Fruit fly (Drosophila melanogaster): Measurements from ENCODE around the gene Sgs5.

Sgs5 gene

dm6 chr3R:17591831-17592230 is 3.3 kb upstream of the Sgs5 start:
- TF ChIP-seq Myc (optimal IDR thresholded peaks at IDR 0.05) = no peak
- no peak for TF ChIP-seq h (optimal IDR thresholded peaks at IDR 0.05)
- no peak for TF ChIP-seq psq (optimal IDR thresholded peaks at IDR 0.05)
- no peak for TF ChIP-seq ttk (optimal IDR thresholded peaks at IDR 0.05)
- no peak for TF ChIP-seq insv (optimal IDR thresholded peaks at IDR 0.05)
- no peak for TF ChIP-seq Sin3A (optimal IDR thresholded peaks at IDR 0.05)

DNA sequence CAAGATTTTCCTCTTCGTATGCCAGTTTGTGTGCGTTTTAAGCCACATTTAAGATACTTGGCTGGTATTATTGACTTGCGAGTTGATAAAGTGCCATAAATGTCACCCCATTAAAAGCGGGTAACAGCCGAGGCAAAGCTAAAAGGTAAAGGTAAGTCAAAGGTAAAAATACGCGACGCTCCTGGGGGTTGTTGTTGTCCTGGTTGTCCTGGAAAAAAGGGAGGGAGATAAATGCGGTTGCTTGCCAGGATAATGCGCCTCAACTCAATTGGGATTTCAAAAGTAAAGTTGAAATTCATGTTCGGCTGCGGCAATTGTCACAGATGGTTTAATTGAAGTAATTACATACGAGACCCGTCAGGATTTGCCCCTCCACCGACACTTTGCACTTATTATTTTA is 1.7 kb upstream of the Sgs5 start:
- TF ChIP-seq Myc (optimal IDR thresholded peaks at IDR 0.05) = no peak
- no peak for TF ChIP-seq h (optimal IDR thresholded peaks at IDR 0.05)
- no peak for TF ChIP-seq insv (optimal IDR thresholded peaks at IDR 0.05)
- no peak for TF ChIP-seq ttk (optimal IDR thresholded peaks at IDR 0.05)
- no peak for TF ChIP-seq psq (optimal IDR thresholded peaks at IDR 0.05)
- no peak for TF ChIP-seq Sin3A (optimal IDR thresholded peaks at IDR 0.05)

dm6 chr3R:17594086-17594485 is 1.1 kb upstream of the Sgs5 start, which contains the start of gene Sgs5bis:
Sgs5bis (plus strand) TSS chr3R:17594386.
- TF ChIP-seq h (optimal IDR thresholded peaks at IDR 0.05) = no peak
- TF ChIP-seq insv (optimal IDR thresholded peaks at IDR 0.05) = no peak
- TF ChIP-seq ttk (optimal IDR thresholded peaks at IDR 0.05) = no peak
- TF ChIP-seq Sin3A (optimal IDR thresholded peaks at IDR 0.05) = no peak

DNA sequence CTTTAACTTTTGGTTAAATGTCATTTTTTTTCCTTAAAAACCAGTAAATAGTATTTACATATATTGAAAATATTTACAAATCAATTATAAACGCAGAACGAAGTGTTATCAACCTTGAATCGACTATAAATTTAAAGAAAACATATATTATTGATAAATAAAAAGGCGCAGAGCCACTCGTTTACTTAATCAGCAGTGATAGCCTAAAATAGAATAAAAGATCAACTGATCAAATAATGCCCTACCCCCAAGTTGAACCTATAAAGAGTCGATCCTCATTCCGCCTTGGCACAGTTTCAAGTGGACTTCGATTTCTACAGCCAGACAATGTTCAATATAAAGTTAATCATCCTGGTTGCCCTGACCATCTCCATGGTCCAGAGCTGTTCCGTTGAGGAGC is 1.1 kb downstream of the Sgs5 start, which contains the start of gene CG7606:
CG7606 (plus strand) TSS at position 301 of the 400 bp plus-strand sequence.
- TF ChIP-seq h (optimal IDR thresholded peaks at IDR 0.05) = no peak
- TF ChIP-seq Myc (optimal IDR thresholded peaks at IDR 0.05) = no peak
- no peak for TF ChIP-seq ttk (optimal IDR thresholded peaks at IDR 0.05)
- no peak for TF ChIP-seq Sin3A (optimal IDR thresholded peaks at IDR 0.05)
- no peak for TF ChIP-seq psq (optimal IDR thresholded peaks at IDR 0.05)

- no peak for TF ChIP-seq ttk (optimal IDR thresholded peaks at IDR 0.05)
- TF ChIP-seq Myc (optimal IDR thresholded peaks at IDR 0.05) = no peak
- TF ChIP-seq psq (optimal IDR thresholded peaks at IDR 0.05) = no peak
- no peak for TF ChIP-seq h (optimal IDR thresholded peaks at IDR 0.05)
- no peak for TF ChIP-seq Sin3A (optimal IDR thresholded peaks at IDR 0.05)
- no peak for TF ChIP-seq insv (optimal IDR thresholded peaks at IDR 0.05)
These were observed 4.5 kb downstream of the Sgs5 start for dm6 chr3R:17599695-17600094.

DNA sequence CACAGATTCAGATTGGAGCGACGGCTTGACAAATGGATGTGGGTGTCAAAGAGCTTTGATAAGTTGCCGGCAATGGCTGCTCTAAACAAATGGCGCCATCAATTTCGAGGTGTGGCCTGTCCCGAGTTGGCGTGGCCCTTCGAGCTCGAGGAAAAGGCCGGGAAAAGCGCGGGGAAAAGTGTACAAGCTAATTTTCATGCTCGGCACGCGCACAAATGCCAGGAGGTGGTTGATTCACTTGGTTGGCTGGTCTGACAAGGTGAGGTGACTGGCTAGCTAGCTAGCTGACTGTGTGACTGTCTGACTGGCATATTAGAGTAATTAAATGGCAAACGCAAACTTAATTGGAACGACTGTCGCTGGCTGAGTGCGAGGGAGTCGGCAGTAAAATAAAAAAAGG is 6.7 kb downstream of the Sgs5 start:
- TF ChIP-seq insv (optimal IDR thresholded peaks at IDR 0.05) (no peak), Sin3A (optimal IDR thresholded peaks at IDR 0.05) (no peak), psq (optimal IDR thresholded peaks at IDR 0.05) (no peak), h (optimal IDR thresholded peaks at IDR 0.05) (no peak), Myc (optimal IDR thresholded peaks at IDR 0.05) (no peak), ttk (optimal IDR thresholded peaks at IDR 0.05) (no peak)

DNA sequence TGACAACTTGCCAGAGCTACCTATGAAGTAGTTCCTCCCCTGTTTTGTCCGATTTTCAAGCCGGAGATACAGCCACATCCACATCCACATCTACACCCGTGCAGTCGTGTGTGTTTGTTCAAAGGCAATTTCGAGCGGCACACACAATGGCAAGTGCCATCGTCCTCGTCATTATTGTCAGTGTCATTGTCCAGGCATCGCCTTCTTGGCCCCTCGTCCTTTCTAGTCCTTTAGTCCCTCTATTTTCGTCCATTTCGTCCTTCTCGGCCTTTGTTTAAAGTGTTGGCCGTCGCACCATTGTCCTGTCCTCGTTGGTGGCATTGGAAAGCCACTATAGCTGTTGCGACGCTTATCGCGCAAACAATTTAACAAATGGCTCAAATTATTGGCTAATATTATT is 7.8 kb downstream of the Sgs5 start:
- TF ChIP-seq h (optimal IDR thresholded peaks at IDR 0.05) (no peak), ttk (optimal IDR thresholded peaks at IDR 0.05) (no peak), insv (optimal IDR thresholded peaks at IDR 0.05) (no peak), Myc (optimal IDR thresholded peaks at IDR 0.05) (no peak), psq (optimal IDR thresholded peaks at IDR 0.05) (no peak), Sin3A (optimal IDR thresholded peaks at IDR 0.05) (no peak)

DNA sequence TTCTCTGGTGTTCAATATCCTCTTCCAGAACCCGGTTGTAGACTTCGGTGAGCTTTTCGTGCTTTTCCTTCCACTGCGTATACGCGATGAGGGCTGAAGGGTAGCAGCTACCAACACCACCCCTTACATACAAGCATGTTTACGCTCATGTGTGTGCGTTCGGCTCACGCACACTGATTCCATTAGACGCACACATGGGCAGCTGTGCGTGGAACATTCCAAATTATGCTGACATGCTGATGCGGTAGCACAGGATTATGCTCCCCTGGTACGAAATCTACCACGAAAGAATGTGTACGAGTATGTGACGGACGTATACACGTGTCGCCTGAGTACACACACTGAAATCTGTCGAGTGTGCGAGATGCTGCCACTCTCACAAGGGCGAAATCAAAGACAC is 8.6 kb downstream of the Sgs5 start:
- no peak for TF ChIP-seq psq (optimal IDR thresholded peaks at IDR 0.05)
- TF ChIP-seq insv (optimal IDR thresholded peaks at IDR 0.05) = no peak
- no peak for TF ChIP-seq Sin3A (optimal IDR thresholded peaks at IDR 0.05)
- TF ChIP-seq Myc (optimal IDR thresholded peaks at IDR 0.05) = no peak
- TF ChIP-seq h (optimal IDR thresholded peaks at IDR 0.05) = no peak
- TF ChIP-seq ttk (optimal IDR thresholded peaks at IDR 0.05) = no peak

DNA sequence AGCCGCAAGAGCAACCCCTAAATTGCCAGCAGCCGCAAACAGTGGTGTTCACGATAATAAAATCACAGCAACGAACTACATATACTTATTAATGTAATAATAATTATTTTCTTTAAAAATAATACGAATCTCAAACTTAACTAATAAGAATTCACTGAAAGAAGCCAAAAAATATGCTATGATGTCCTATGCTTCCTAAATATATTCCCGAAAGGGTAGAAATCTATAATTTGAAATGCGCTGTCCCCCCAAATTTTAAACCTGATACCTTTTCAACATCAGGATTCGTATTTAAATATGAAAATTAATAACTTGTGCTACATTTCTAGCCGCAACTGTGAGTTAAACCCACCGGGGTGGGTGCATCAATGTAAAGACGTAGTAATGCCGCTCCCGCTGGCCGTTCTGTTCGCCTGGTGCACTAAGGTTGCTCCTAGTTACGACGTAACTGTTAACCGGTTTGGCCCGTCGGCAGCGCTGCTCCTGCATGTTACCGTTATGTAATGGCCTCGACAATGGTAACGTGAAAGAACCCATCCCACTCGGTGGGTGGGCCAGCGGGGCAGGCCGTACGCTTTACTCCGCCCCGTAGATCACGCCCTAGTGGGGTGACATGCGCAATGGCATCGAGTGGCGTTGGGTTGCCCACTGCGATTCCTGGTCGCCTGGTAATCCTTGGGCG is 9.2 kb downstream of the Sgs5 start:
- no peak for TF ChIP-seq insv (optimal IDR thresholded peaks at IDR 0.05)
- no peak for TF ChIP-seq ttk (optimal IDR thresholded peaks at IDR 0.05)
- no peak for TF ChIP-seq Sin3A (optimal IDR thresholded peaks at IDR 0.05)
- no peak for TF ChIP-seq Myc (optimal IDR thresholded peaks at IDR 0.05)
- TF ChIP-seq psq (optimal IDR thresholded peaks at IDR 0.05) = no peak
- no peak for TF ChIP-seq h (optimal IDR thresholded peaks at IDR 0.05)

DNA sequence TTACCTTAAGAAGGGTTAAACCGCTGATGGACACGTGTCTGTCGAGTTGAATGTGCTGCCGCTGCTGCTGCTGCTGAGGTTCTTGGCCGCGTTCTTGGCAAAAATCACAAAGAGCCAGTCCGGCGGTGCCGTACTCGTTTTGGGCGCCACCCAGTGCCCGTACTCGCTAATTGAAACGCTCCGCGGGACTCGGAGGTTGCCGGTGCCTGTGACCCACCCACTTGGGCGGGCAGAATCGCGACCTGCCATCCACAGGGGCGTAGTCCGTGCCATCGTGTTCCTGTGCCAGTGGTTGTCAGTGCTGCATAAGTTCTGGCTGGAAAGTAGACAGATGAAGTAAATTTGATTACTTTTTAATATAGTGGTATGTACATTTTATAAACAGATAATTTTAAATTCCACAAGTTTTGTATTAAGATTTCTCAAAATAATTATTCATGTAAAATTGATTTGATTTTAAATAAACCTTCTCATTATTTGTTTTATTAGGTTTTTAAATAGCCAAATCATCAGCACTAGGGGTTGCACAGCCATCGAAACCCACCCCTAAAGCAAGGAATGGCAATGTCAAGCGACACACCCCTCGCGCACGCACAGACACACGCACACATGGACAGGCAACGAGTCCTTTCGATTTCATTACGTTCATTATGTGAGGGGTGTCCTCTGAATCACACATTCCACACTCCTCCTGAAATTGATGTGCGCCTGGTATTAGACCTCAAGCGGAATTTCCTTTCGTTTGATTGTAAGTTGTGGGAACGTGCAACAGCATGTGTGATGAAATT is 9.9 kb downstream of the Sgs5 start:
- TF ChIP-seq ttk (optimal IDR thresholded peaks at IDR 0.05) (no peak), Myc (optimal IDR thresholded peaks at IDR 0.05) (no peak), h (optimal IDR thresholded peaks at IDR 0.05) (no peak), psq (optimal IDR thresholded peaks at IDR 0.05) (no peak), insv (optimal IDR thresholded peaks at IDR 0.05) (no peak), Sin3A (optimal IDR thresholded peaks at IDR 0.05) (no peak)

- no peak for TF ChIP-seq psq (optimal IDR thresholded peaks at IDR 0.05)
- no peak for TF ChIP-seq ttk (optimal IDR thresholded peaks at IDR 0.05)
- TF ChIP-seq Sin3A (optimal IDR thresholded peaks at IDR 0.05) = no peak
- no peak for TF ChIP-seq h (optimal IDR thresholded peaks at IDR 0.05)
- TF ChIP-seq Myc (optimal IDR thresholded peaks at IDR 0.05) = no peak
- TF ChIP-seq insv (optimal IDR thresholded peaks at IDR 0.05) = no peak
These were observed 10.7 kb downstream of the Sgs5 start, which contains the start of gene sll for dm6 chr3R:17605872-17606271. sll (plus strand) TSS chr3R:17606106.

- TF ChIP-seq Myc (optimal IDR thresholded peaks at IDR 0.05) (no peak), psq (optimal IDR thresholded peaks at IDR 0.05) (no peak), ttk (optimal IDR thresholded peaks at IDR 0.05) (no peak), h (optimal IDR thresholded peaks at IDR 0.05) (no peak)
These were observed 13.9 kb downstream of the Sgs5 start, which contains the start of gene CG14329 for dm6 chr3R:17609059-17609458. CG14329 (plus strand) TSS chr3R:17609359.
